Worm (Caenorhabditis elegans): ENCODE measurements around the gene Y51A2B.6.

DNA sequence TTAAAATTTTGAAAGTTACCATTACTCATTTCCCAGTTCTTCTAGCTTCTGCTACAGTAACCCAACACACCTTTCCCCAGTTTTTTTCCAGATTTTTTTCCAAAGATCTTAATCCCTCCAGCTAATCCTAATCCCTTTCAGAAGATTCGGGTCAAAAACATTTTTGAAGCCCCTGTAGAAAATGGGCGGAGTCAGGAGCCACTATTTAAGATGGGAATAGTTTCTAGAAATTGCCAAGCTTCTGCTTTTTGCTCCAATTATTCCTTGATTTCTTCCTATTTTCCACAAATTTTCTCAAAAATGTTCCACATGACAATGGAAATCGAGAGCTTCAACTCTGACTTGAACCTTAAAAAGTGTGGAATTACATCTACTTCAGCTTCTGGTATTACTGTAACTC, 29.5 kb downstream of the Y51A2B.6 start, which contains the start of gene C08E8.9:
- TF ChIP-seq mep-1 (tag; optimal IDR thresholded peaks at IDR 0.05) (no peak), aha-1 (tag; optimal IDR thresholded peaks at IDR 0.05) (no peak), dsc-1 (tag; optimal IDR thresholded peaks at IDR 0.05) (peak; percentile 3), fos-1 (tag; optimal IDR thresholded peaks at IDR 0.05) (no peak), tbx-2 (tag; optimal IDR thresholded peaks at IDR 0.05) (no peak), ceh-63 (GFP tag; optimal IDR thresholded peaks at IDR 0.05) (no peak), lin-35 (GFP tag; optimal IDR thresholded peaks at IDR 0.05) (no peak), nhr-11 (tag; optimal IDR thresholded peaks at IDR 0.05) (no peak), hlh-17 (GFP tag; optimal IDR thresholded peaks at IDR 0.05; ENCODE audit: borderline replicate concordance) (no peak), fkh-10 (GFP tag; optimal IDR thresholded peaks at IDR 0.05) (no peak), lin-13 (GFP tag; optimal IDR thresholded peaks at IDR 0.05) (no peak), nhr-76 (tag; optimal IDR thresholded peaks at IDR 0.05) (no peak), ztf-11 (tag; optimal IDR thresholded peaks at IDR 0.05) (no peak)

Data from whole organism, L1 larva.